Worm (Caenorhabditis elegans) whole organism, L1 larva: ENCODE data around the gene srp-1.

Source experiments
- C04F5.9 ChIP-seq: sonication (generic microtip); optimal IDR thresholded peaks from 2 replicates; lab custom pipeline; 2016; ENCODE audit warnings: missing genetic modification characterization, missing compliant biosample characterization
- C16A3.4 ChIP-seq: fragments of 150-350 bp; optimal IDR thresholded peaks from 2 replicates; lab custom pipeline; 2014; ENCODE audit warnings: missing biosample characterization, missing genetic modification characterization
- F16B12.6 ChIP-seq: fragments of 150-350 bp; optimal IDR thresholded peaks from 2 replicates; lab custom pipeline; 2014; ENCODE audit warnings: missing biosample characterization, missing genetic modification characterization
- aha-1 ChIP-seq: fragments of 150-350 bp; optimal IDR thresholded peaks from 2 replicates; lab custom pipeline; 2014; ENCODE audit warnings: missing biosample characterization, missing genetic modification characterization
- alr-1 ChIP-seq: fragments of 200-800 bp; sonication (Bioruptor generic); optimal IDR thresholded peaks from 2 replicates; lab custom pipeline; 2018; ENCODE audit warnings: borderline replicate concordance, mild to moderate bottlenecking, missing genetic modification characterization, missing compliant biosample characterization
- ama-1 ChIP-seq: fragments of 150-350 bp; optimal IDR thresholded peaks from 2 replicates; lab custom pipeline; 2014
- blmp-1 ChIP-seq: fragments of 150-350 bp; optimal IDR thresholded peaks from 2 replicates; lab custom pipeline; 2014; ENCODE audit warnings: missing biosample characterization, missing genetic modification characterization
- ceh-82 ChIP-seq, 3 experiments: fragments of 150-350 bp in 1 of 3; sonication (generic microtip) in 2 of 3; optimal IDR thresholded peaks; 2 replicates each; lab custom pipeline; 2014 to 2017; ENCODE audit warnings: missing biosample characterization in 3 of 3, missing genetic modification characterization in 3 of 3
- dsc-1 ChIP-seq: sonication (generic microtip); optimal IDR thresholded peaks from 2 replicates; lab custom pipeline; 2016; ENCODE audit warnings: mild to moderate bottlenecking, missing genetic modification characterization, missing compliant biosample characterization
- efl-3 ChIP-seq: fragments of 200-800 bp; sonication (Bioruptor generic); optimal IDR thresholded peaks from 2 replicates; lab custom pipeline; 2018; ENCODE audit warnings: mild to moderate bottlenecking, missing genetic modification characterization, missing compliant biosample characterization
- egl-13 ChIP-seq: sonication (generic microtip); optimal IDR thresholded peaks from 2 replicates; lab custom pipeline; 2016; ENCODE audit warnings: missing genotype, missing genetic modification reagents, missing genetic modification characterization, missing compliant biosample characterization
- egl-27 ChIP-seq, 2 experiments: fragments of 150-350 bp in 1 of 2; sonication (generic microtip); optimal IDR thresholded peaks; 3 replicates each; lab custom pipeline; 2017 to 2018; ENCODE audit warnings: missing biosample characterization in 2 of 2, missing genetic modification characterization in 2 of 2, missing genetic modification reagents in 2 of 2
- elt-2 ChIP-seq: sonication (generic microtip); optimal IDR thresholded peaks from 2 replicates; lab custom pipeline; 2016; ENCODE audit warnings: missing genetic modification characterization, mild to moderate bottlenecking, inconsistent platforms, missing compliant biosample characterization, missing genetic modification reagents
- elt-3 ChIP-seq, 6 experiments: fragments of 150-350 bp in 1 of 6; sonication (generic microtip); optimal IDR thresholded peaks; 2 replicates each; lab custom pipeline; 2017 to 2018; ENCODE audit warnings: missing biosample characterization in 6 of 6, missing genetic modification characterization in 6 of 6, inconsistent platforms in 1 of 6
- ets-5 ChIP-seq: fragments of 200-800 bp; sonication (Bioruptor generic); IDR thresholded peaks from 2 replicates; pipeline ENCODE4 v1.3.6; 2022; ENCODE audit warnings: missing genetic modification characterization, missing compliant biosample characterization
- fkh-10 ChIP-seq: sonication (generic microtip); optimal IDR thresholded peaks from 2 replicates; lab custom pipeline; 2017; ENCODE audit warnings: missing biosample characterization, missing genetic modification reagents, missing genetic modification characterization
- fkh-8 ChIP-seq: sonication (generic microtip); optimal IDR thresholded peaks from 2 replicates; lab custom pipeline; 2016; ENCODE audit warnings: mild to moderate bottlenecking, missing genetic modification characterization, missing compliant biosample characterization
- fos-1 ChIP-seq: fragments of 150-350 bp; optimal IDR thresholded peaks from 2 replicates; lab custom pipeline; 2014; ENCODE audit warnings: missing biosample characterization, missing genetic modification characterization
- grh-1 ChIP-seq: fragments of 200-800 bp; sonication (Bioruptor generic); IDR thresholded peaks from 2 replicates; pipeline ENCODE4 v1.3.6; 2022; ENCODE audit warnings: missing genetic modification reagents, missing genetic modification characterization, missing compliant biosample characterization
- hlh-17 ChIP-seq: fragments of 200-800 bp; sonication (Bioruptor generic); optimal IDR thresholded peaks from 2 replicates; lab custom pipeline; 2018; ENCODE audit warnings: missing genetic modification characterization, mild to moderate bottlenecking, missing compliant biosample characterization, moderate library complexity, borderline replicate concordance
- irx-1 ChIP-seq: sonication (generic microtip); optimal IDR thresholded peaks from 2 replicates; lab custom pipeline; 2016; ENCODE audit warnings: missing genetic modification characterization, missing compliant biosample characterization
- isw-1 ChIP-seq: fragments of 200-800 bp; sonication (Bioruptor generic); IDR thresholded peaks from 2 replicates; pipeline ENCODE4 v1.3.6; 2022; ENCODE audit warnings: missing genetic modification characterization, missing compliant biosample characterization
- lin-14 ChIP-seq: fragments of 200-800 bp; sonication (Bioruptor generic); optimal IDR thresholded peaks from 2 replicates; lab custom pipeline; 2018; ENCODE audit warnings: mild to moderate bottlenecking, missing genetic modification characterization, moderate library complexity, missing compliant biosample characterization
- lin-15B ChIP-seq: fragments of 150-350 bp; sonication (generic microtip); optimal IDR thresholded peaks from 3 replicates; lab custom pipeline; 2014; ENCODE audit warnings: missing biosample characterization, missing genetic modification characterization
- lir-3 ChIP-seq: sonication (generic microtip); optimal IDR thresholded peaks from 2 replicates; lab custom pipeline; 2016; ENCODE audit warnings: mild to moderate bottlenecking, missing genetic modification characterization, moderate library complexity, missing compliant biosample characterization; ENCODE audit not compliant: poor library complexity
- mab-9 ChIP-seq: fragments of 200-800 bp; sonication (Bioruptor generic); IDR thresholded peaks from 2 replicates; pipeline ENCODE4 v1.3.6; 2022; ENCODE audit warnings: missing genetic modification reagents, missing genetic modification characterization, missing compliant biosample characterization
- mdl-1 ChIP-seq, 2 experiments: fragments of 150-350 bp; optimal IDR thresholded peaks; 2 replicates each; lab custom pipeline; 2014 to 2017; ENCODE audit warnings: missing biosample characterization in 2 of 2, missing genetic modification characterization in 2 of 2, inconsistent platforms in 1 of 2
- mef-2 ChIP-seq: fragments of 150-350 bp; optimal IDR thresholded peaks from 2 replicates; lab custom pipeline; 2014; ENCODE audit warnings: missing biosample characterization, missing genetic modification characterization
- nhr-11 ChIP-seq: fragments of 150-350 bp; optimal IDR thresholded peaks from 2 replicates; lab custom pipeline; 2014; ENCODE audit warnings: missing biosample characterization, missing genetic modification characterization
- nhr-12 ChIP-seq: sonication (generic microtip); optimal IDR thresholded peaks from 2 replicates; lab custom pipeline; 2017; ENCODE audit warnings: missing biosample characterization, missing genetic modification characterization
- nhr-20 ChIP-seq: sonication (generic microtip); optimal IDR thresholded peaks from 2 replicates; lab custom pipeline; 2016; ENCODE audit warnings: mild to moderate bottlenecking, missing genetic modification characterization, missing compliant biosample characterization
- nhr-237 ChIP-seq: fragments of 150-350 bp; optimal IDR thresholded peaks from 2 replicates; lab custom pipeline; 2014; ENCODE audit warnings: missing biosample characterization, missing genetic modification characterization
- nhr-28 ChIP-seq: fragments of 150-350 bp; optimal IDR thresholded peaks from 2 replicates; lab custom pipeline; 2014; ENCODE audit warnings: missing biosample characterization, missing genetic modification characterization
- nhr-47 ChIP-seq: sonication (generic microtip); optimal IDR thresholded peaks from 2 replicates; lab custom pipeline; 2016; ENCODE audit warnings: mild to moderate bottlenecking, missing genetic modification characterization, moderate library complexity, missing compliant biosample characterization
- nhr-84 ChIP-seq: sonication (generic microtip); optimal IDR thresholded peaks from 2 replicates; lab custom pipeline; 2017; ENCODE audit warnings: missing biosample characterization, missing genetic modification characterization
- nhr-90 ChIP-seq: sonication (generic microtip); optimal IDR thresholded peaks from 2 replicates; lab custom pipeline; 2016; ENCODE audit warnings: mild to moderate bottlenecking, missing genetic modification characterization, missing compliant biosample characterization; ENCODE audit not compliant: poor library complexity
- pax-3 ChIP-seq: fragments of 200-800 bp; sonication (Bioruptor generic); optimal IDR thresholded peaks from 2 replicates; lab custom pipeline; 2018; ENCODE audit warnings: mild to moderate bottlenecking, missing genetic modification characterization, moderate library complexity, missing compliant biosample characterization
- rnt-1 ChIP-seq: sonication (generic microtip); optimal IDR thresholded peaks from 2 replicates; lab custom pipeline; 2016; ENCODE audit warnings: mild to moderate bottlenecking, missing genetic modification characterization, moderate library complexity, missing compliant biosample characterization
- skn-1 ChIP-seq: fragments of 150-350 bp; optimal IDR thresholded peaks from 2 replicates; lab custom pipeline; 2014; ENCODE audit warnings: missing biosample characterization, missing genetic modification characterization
- snpc-4 ChIP-seq: fragments of 150-350 bp; optimal IDR thresholded peaks from 2 replicates; lab custom pipeline; 2014; ENCODE audit warnings: missing biosample characterization, missing genetic modification characterization
- swsn-7 ChIP-seq: sonication (generic microtip); optimal IDR thresholded peaks from 2 replicates; lab custom pipeline; 2016; ENCODE audit warnings: missing genetic modification characterization, missing compliant biosample characterization
- tlp-1 ChIP-seq: fragments of 150-350 bp; optimal IDR thresholded peaks from 2 replicates; lab custom pipeline; 2014; ENCODE audit warnings: missing biosample characterization, missing genetic modification characterization
- unc-30 ChIP-seq: sonication (generic microtip); optimal IDR thresholded peaks from 2 replicates; lab custom pipeline; 2017; ENCODE audit warnings: missing biosample characterization, missing genetic modification characterization
- unc-86 ChIP-seq: sonication (generic microtip); optimal IDR thresholded peaks from 2 replicates; lab custom pipeline; 2016; ENCODE audit warnings: missing genetic modification characterization, missing compliant biosample characterization
- vab-15 ChIP-seq: sonication (generic microtip); optimal IDR thresholded peaks from 2 replicates; lab custom pipeline; 2017; ENCODE audit warnings: missing genotype, mild to moderate bottlenecking, missing genetic modification characterization, missing compliant biosample characterization
- xbp-1 ChIP-seq: sonication (generic microtip); optimal IDR thresholded peaks from 2 replicates; lab custom pipeline; 2016; ENCODE audit warnings: missing genetic modification characterization, missing compliant biosample characterization
- zip-4 ChIP-seq: fragments of 200-800 bp; sonication (Bioruptor generic); optimal IDR thresholded peaks from 2 replicates; lab custom pipeline; 2018; ENCODE audit warnings: mild to moderate bottlenecking, missing genetic modification characterization, moderate library complexity, missing compliant biosample characterization
- ztf-11 ChIP-seq, 2 experiments: sonication (generic microtip); optimal IDR thresholded peaks; 2 replicates each; lab custom pipeline; 2016 to 2017; ENCODE audit warnings: missing genetic modification characterization in 2 of 2, missing biosample characterization in 1 of 2, missing compliant biosample characterization in 1 of 2
- ztf-4 ChIP-seq: fragments of 150-350 bp; optimal IDR thresholded peaks from 2 replicates; lab custom pipeline; 2014; ENCODE audit warnings: missing biosample characterization, missing genetic modification characterization

The srp-1 gene

ce11 chrV:730216-730615, 22.9 kb upstream of the srp-1 start (continued):
- TF ChIP-seq ztf-11 (tag; optimal IDR thresholded peaks at IDR 0.05; lab: Kevin White, UChicago), result peak in 1 of 2 experiments; percentile 32
- peak; percentile 59 for TF ChIP-seq ztf-4 (tag; lab: Kevin White, UChicago)
- peak in 2 of 6 experiments; percentile 45 to 48 for TF ChIP-seq elt-3 (tag; optimal IDR thresholded peaks at IDR 0.05; lab: Kevin White, UChicago)
- peak; percentile 49 for TF ChIP-seq C16A3.4
- peak in 1 of 2 experiments; percentile 73 for TF ChIP-seq mdl-1 (tag; optimal IDR thresholded peaks at IDR 0.05; lab: Kevin White, UChicago)
- TF ChIP-seq elt-2 (tag; lab: Kevin White, UChicago), result peak; percentile 90
- TF ChIP-seq unc-86 (tag; lab: Kevin White, UChicago), result no peak
- no peak for TF ChIP-seq fos-1
- TF ChIP-seq efl-3, result no peak
- TF ChIP-seq vab-15 (tag; lab: Kevin White, UChicago), result no peak
- TF ChIP-seq lin-14 (GFP tag; lab: Kevin White, UChicago), result peak; percentile 71
- no peak for TF ChIP-seq snpc-4
- TF ChIP-seq zip-4 (GFP tag; lab: Kevin White, UChicago), result no peak
- TF ChIP-seq fkh-8 (tag; lab: Kevin White, UChicago), result no peak
- TF ChIP-seq rnt-1 (tag; lab: Kevin White, UChicago), result peak; percentile 44
- TF ChIP-seq nhr-90 (tag; lab: Kevin White, UChicago), result peak; percentile 74
- peak; percentile 5 for TF ChIP-seq xbp-1 (tag; lab: Kevin White, UChicago)
- TF ChIP-seq nhr-47 (tag; lab: Kevin White, UChicago), result peak; percentile 49
- TF ChIP-seq dsc-1 (tag; lab: Kevin White, UChicago), result no peak
- no peak for TF ChIP-seq ceh-82 (tag; optimal IDR thresholded peaks at IDR 0.05; lab: Kevin White, UChicago)
- peak; percentile 13 for TF ChIP-seq blmp-1 (tag; lab: Kevin White, UChicago)
- no peak for TF ChIP-seq nhr-12 (tag; lab: Kevin White, UChicago)
- TF ChIP-seq isw-1 (GFP tag; lab: Robert Waterston, UW), result no peak
- peak; percentile 43 for TF ChIP-seq ama-1 (lab: Kevin White, UChicago)
- TF ChIP-seq lir-3 (tag; lab: Kevin White, UChicago), result peak; percentile 61
- TF ChIP-seq, all 84 proteins: peak for 28

- TF ChIP-seq ets-5, result no peak
- peak; percentile 84 for TF ChIP-seq xbp-1 (tag; lab: Kevin White, UChicago)
- no peak for TF ChIP-seq alr-1 (tag; lab: Kevin White, UChicago)
- peak; percentile 99 for TF ChIP-seq nhr-20
- peak; percentile 100 for TF ChIP-seq lin-14 (GFP tag; lab: Kevin White, UChicago)
- peak; percentile 76 for TF ChIP-seq C04F5.9 (tag; lab: Kevin White, UChicago)
- TF ChIP-seq lin-15B (tag; lab: Kevin White, UChicago), result no peak
- TF ChIP-seq ceh-82 (tag; optimal IDR thresholded peaks at IDR 0.05; lab: Kevin White, UChicago), result peak; percentile 25 to 51 (median 41)
- TF ChIP-seq dsc-1 (tag; lab: Kevin White, UChicago), result peak; percentile 34
- TF ChIP-seq pax-3 (tag; lab: Kevin White, UChicago), result peak; percentile 75
- peak; percentile 22 to 79 for TF ChIP-seq egl-27 (tag; optimal IDR thresholded peaks at IDR 0.05; lab: Kevin White, UChicago)
- peak; percentile 71 for TF ChIP-seq mab-9 (GFP tag; lab: Robert Waterston, UW)
- TF ChIP-seq unc-30 (tag; lab: Kevin White, UChicago), result no peak
- no peak for TF ChIP-seq nhr-84 (tag; lab: Kevin White, UChicago)
- TF ChIP-seq swsn-7 (tag; lab: Kevin White, UChicago), result peak; percentile 89
- peak; percentile 72 for TF ChIP-seq ama-1 (lab: Kevin White, UChicago)
- TF ChIP-seq lir-3 (tag; lab: Kevin White, UChicago), result peak; percentile 86
- TF ChIP-seq F16B12.6 (tag; lab: Kevin White, UChicago), result no peak
- TF ChIP-seq snpc-4, result peak; percentile 20
- peak; percentile 77 for TF ChIP-seq nhr-11 (tag; lab: Kevin White, UChicago)
- peak; percentile 13 for TF ChIP-seq blmp-1 (tag; lab: Kevin White, UChicago)
- no peak for TF ChIP-seq hlh-17 (GFP tag; lab: Kevin White, UChicago)
- TF ChIP-seq nhr-90 (tag; lab: Kevin White, UChicago), result peak; percentile 94
- TF ChIP-seq irx-1 (tag; lab: Kevin White, UChicago), result peak; percentile 77
- peak; percentile 76 to 99 for TF ChIP-seq mdl-1 (tag; optimal IDR thresholded peaks at IDR 0.05; lab: Kevin White, UChicago)
- peak; percentile 53 for TF ChIP-seq egl-13
- peak; percentile 79 for TF ChIP-seq skn-1 (tag; lab: Kevin White, UChicago)
- peak; percentile 18 for TF ChIP-seq fos-1
- peak; percentile 95 for TF ChIP-seq rnt-1 (tag; lab: Kevin White, UChicago)
- TF ChIP-seq nhr-28 (tag; lab: Kevin White, UChicago), result no peak
- no peak for TF ChIP-seq tlp-1
- no peak for TF ChIP-seq nhr-237 (tag; lab: Kevin White, UChicago)
- TF ChIP-seq C16A3.4, result peak; percentile 86
- TF ChIP-seq aha-1 (tag; lab: Kevin White, UChicago), result no peak
- peak; percentile 80 for TF ChIP-seq mef-2 (tag; lab: Kevin White, UChicago)
- TF ChIP-seq fkh-10 (GFP tag; lab: Kevin White, UChicago), result no peak
- TF ChIP-seq grh-1, result peak; percentile 84
Measured at ce11 chrV:731330-731729, 21.8 kb upstream of the srp-1 start.
